Worm (Caenorhabditis elegans): ENCODE results near the gene nhr-176.

The nhr-176 gene

ce11 chrV:16024300-16024699 is 46.8 kb upstream of the nhr-176 start, which contains the start of gene T10C6.6:
Gene T10C6.6, plus strand, starts transcription at chrV:16024326.
- TF ChIP-seq elt-2 (tag; optimal IDR thresholded peaks at IDR 0.05) (peak; percentile 27), skn-1 (tag; optimal IDR thresholded peaks at IDR 0.05) (no peak), efl-1 (optimal IDR thresholded peaks at IDR 0.05) (no peak), efl-1 (GFP tag; optimal IDR thresholded peaks at IDR 0.05 in 1 of 2) (peak in 1 of 2 experiments; percentile 82)

- TF ChIP-seq tlp-1 (tag; optimal IDR thresholded peaks at IDR 0.05): no peak
- no peak for TF ChIP-seq unc-86 (tag; optimal IDR thresholded peaks at IDR 0.05)
- TF ChIP-seq ceh-90 (tag; optimal IDR thresholded peaks at IDR 0.05): no peak
- TF ChIP-seq zag-1 (tag; optimal IDR thresholded peaks at IDR 0.05): no peak
- TF ChIP-seq pax-3 (tag; optimal IDR thresholded peaks at IDR 0.05): no peak
- no peak for TF ChIP-seq ztf-4 (tag; optimal IDR thresholded peaks at IDR 0.05)
- TF ChIP-seq fkh-4 (tag; optimal IDR thresholded peaks at IDR 0.05; ENCODE audit: borderline replicate concordance): no peak
- TF ChIP-seq snu-23 (GFP tag; optimal IDR thresholded peaks at IDR 0.05): no peak
- no peak for TF ChIP-seq pag-3 (tag; optimal IDR thresholded peaks at IDR 0.05; ENCODE audit: borderline replicate concordance, insufficient read depth)
- TF ChIP-seq ceh-8 (GFP tag; optimal IDR thresholded peaks at IDR 0.05): no peak
- no peak for TF ChIP-seq C04F5.9 (tag; optimal IDR thresholded peaks at IDR 0.05)
Measured at ce11 chrV:16024917-16025316, 46.2 kb upstream of the nhr-176 start.

- TF ChIP-seq grh-1 (GFP tag; IDR thresholded peaks at IDR 0.05): no peak
- TF ChIP-seq efl-1 (optimal IDR thresholded peaks at IDR 0.05): no peak
- peak in 1 of 2 experiments; percentile 46 for TF ChIP-seq efl-1 (GFP tag; optimal IDR thresholded peaks at IDR 0.05 in 1 of 2)
Measured at ce11 chrV:16029237-16029636, 41.9 kb upstream of the nhr-176 start.

ce11 chrV:16031571-16031970 is 39.6 kb upstream of the nhr-176 start, which contains the start of gene T10C6.7:
Gene T10C6.7, minus strand, starts transcription at chrV:16031713.
- TF ChIP-seq C04F5.9 (tag; optimal IDR thresholded peaks at IDR 0.05): no peak
- no peak for TF ChIP-seq skn-1 (tag; optimal IDR thresholded peaks at IDR 0.05)

ce11 chrV:16032761-16033160 is 38.4 kb upstream of the nhr-176 start, which contains the start of gene T10C6.16:
Gene T10C6.16, minus strand, starts transcription at chrV:16033005.
- TF ChIP-seq nhr-85 (tag) (peak; percentile 18), lin-35 (GFP tag; optimal IDR thresholded peaks at IDR 0.05) (no peak)

- no peak for TF ChIP-seq nhr-237 (tag; optimal IDR thresholded peaks at IDR 0.05)
- TF ChIP-seq nhr-84 (tag; optimal IDR thresholded peaks at IDR 0.05): no peak
- no peak for TF ChIP-seq aly-2 (tag; optimal IDR thresholded peaks at IDR 0.05)
- TF ChIP-seq jun-1 (tag; optimal IDR thresholded peaks at IDR 0.05): no peak
- TF ChIP-seq Y116A8C.19 (tag; optimal IDR thresholded peaks at IDR 0.05; ENCODE audit: borderline replicate concordance): no peak
- TF ChIP-seq rnt-1 (tag; optimal IDR thresholded peaks at IDR 0.05): no peak
- no peak for TF ChIP-seq skn-1 (tag; optimal IDR thresholded peaks at IDR 0.05)
- TF ChIP-seq C34B4.2 (tag; optimal IDR thresholded peaks at IDR 0.05): no peak
- no peak for TF ChIP-seq C04F5.9 (tag; optimal IDR thresholded peaks at IDR 0.05)
- no peak for TF ChIP-seq dpl-1 (GFP tag; optimal IDR thresholded peaks at IDR 0.05)
- no peak for TF ChIP-seq mef-2 (tag; optimal IDR thresholded peaks at IDR 0.05)
- TF ChIP-seq nhr-76 (tag; optimal IDR thresholded peaks at IDR 0.05): no peak
- no peak for TF ChIP-seq isw-1 (GFP tag; IDR thresholded peaks at IDR 0.05)
- TF ChIP-seq lin-14 (GFP tag; optimal IDR thresholded peaks at IDR 0.05): no peak
- no peak for TF ChIP-seq unc-30 (tag; optimal IDR thresholded peaks at IDR 0.05)
- TF ChIP-seq vab-15 (tag; optimal IDR thresholded peaks at IDR 0.05): no peak
Measured at ce11 chrV:16033491-16033890, 37.6 kb upstream of the nhr-176 start.
